Worm (Caenorhabditis elegans): ENCODE measurements around the gene acl-4.

Gene acl-4

DNA sequence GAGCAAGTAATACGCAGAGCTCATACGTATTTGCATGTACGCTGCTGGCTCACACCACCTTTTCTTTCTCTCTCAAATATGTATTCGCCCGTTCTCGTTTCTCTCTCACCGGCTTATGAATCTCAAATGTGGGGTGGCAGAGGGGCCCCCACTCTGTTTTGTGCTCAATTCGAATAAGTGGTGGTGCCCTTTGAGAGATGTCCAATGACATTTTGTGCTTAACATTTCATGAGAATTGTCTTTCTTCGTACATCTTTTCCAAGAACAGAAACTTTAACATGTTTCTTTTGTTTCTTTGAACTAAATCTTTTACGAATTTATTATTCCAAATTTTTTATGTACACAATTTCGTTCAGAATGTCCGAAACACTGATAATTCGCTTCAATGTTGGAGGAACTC lies 13.8 kb upstream of the acl-4 start, which contains the start of gene F49H12.3:
Gene F49H12.3 (plus strand): TSS at position 357 of the 400 bp plus-strand sequence.
- TF ChIP-seq ceh-27 (GFP tag; optimal IDR thresholded peaks at IDR 0.05) = no peak
- TF ChIP-seq Y79H2A.3 (GFP tag; conservative IDR thresholded peaks at IDR 0.05) = no peak

- TF ChIP-seq tbp1 (GFP tag; optimal IDR thresholded peaks at IDR 0.05) (no peak), tlf-1 (GFP tag; optimal IDR thresholded peaks at IDR 0.05) (no peak), snpc-1.3 (tag; optimal IDR thresholded peaks at IDR 0.05; ENCODE audit: insufficient read depth) (no peak), F39B2.1 (GFP tag; IDR thresholded peaks at IDR 0.05) (no peak), fkh-3 (tag; optimal IDR thresholded peaks at IDR 0.05) (no peak), lin-35 (GFP tag; optimal IDR thresholded peaks at IDR 0.05) (no peak)
Observed at ce11 chrX:2079536-2079935, 9.3 kb upstream of the acl-4 start, which contains the start of gene F49H12.4. F49H12.4 (plus strand) TSS chrX:2079836.

DNA sequence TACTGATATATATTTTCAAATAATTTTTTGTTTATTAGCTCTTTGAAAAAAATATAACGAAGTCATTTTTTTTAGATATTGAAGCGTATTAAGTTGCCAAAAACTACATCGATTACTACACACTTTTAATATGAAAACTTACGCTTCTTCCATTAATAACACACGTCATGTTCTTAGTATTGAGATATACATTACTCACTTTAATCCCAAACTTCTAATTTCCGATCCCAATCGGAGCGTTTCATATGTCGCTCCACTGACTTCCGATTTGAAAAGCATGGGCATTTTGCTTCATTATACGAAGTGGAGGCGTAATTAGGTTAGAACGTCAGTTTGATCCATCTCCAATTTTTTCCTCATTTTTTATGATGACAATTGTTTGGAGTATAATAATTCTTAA lies 8.6 kb upstream of the acl-4 start:
- TF ChIP-seq Y95B8A.8 (GFP tag; IDR thresholded peaks at IDR 0.05) (no peak), T07F8.4 (tag; optimal IDR thresholded peaks at IDR 0.05) (no peak), lsl-1 (GFP tag; optimal IDR thresholded peaks at IDR 0.05) (no peak), tbx-9 (tag; optimal IDR thresholded peaks at IDR 0.05; ENCODE audit: borderline replicate concordance) (no peak), madf-3 (GFP tag; IDR thresholded peaks at IDR 0.05) (no peak), rcor-1 (GFP tag; IDR thresholded peaks at IDR 0.05) (no peak), ceh-27 (GFP tag; optimal IDR thresholded peaks at IDR 0.05) (no peak), K12H6.12 (tag; optimal IDR thresholded peaks at IDR 0.05) (no peak), ztf-6 (GFP tag; IDR thresholded peaks at IDR 0.05) (no peak), lin-26 (GFP tag; IDR thresholded peaks at IDR 0.05) (no peak), ztf-28 (GFP tag; IDR thresholded peaks at IDR 0.05) (no peak), dox-1 (GFP tag; IDR thresholded peaks at IDR 0.05) (no peak), sea-2 (GFP tag; IDR thresholded peaks at IDR 0.05) (no peak), mel-28 (tag; optimal IDR thresholded peaks at IDR 0.05; ENCODE audit: borderline replicate concordance) (no peak), F23B12.7 (tag; optimal IDR thresholded peaks at IDR 0.05; ENCODE audit: insufficient read depth) (no peak)

ce11 chrX:2075169-2075568 lies 4.9 kb upstream of the acl-4 start:
- TF ChIP-seq D2030.7 (GFP tag; IDR thresholded peaks at IDR 0.05) (no peak), snpc-3.4 (tag; optimal IDR thresholded peaks at IDR 0.05) (no peak), nhr-120 (GFP tag; IDR thresholded peaks at IDR 0.05) (no peak), ztf-6 (GFP tag; IDR thresholded peaks at IDR 0.05) (no peak), lsl-1 (GFP tag; optimal IDR thresholded peaks at IDR 0.05) (no peak), ceh-27 (GFP tag; optimal IDR thresholded peaks at IDR 0.05) (no peak)

DNA sequence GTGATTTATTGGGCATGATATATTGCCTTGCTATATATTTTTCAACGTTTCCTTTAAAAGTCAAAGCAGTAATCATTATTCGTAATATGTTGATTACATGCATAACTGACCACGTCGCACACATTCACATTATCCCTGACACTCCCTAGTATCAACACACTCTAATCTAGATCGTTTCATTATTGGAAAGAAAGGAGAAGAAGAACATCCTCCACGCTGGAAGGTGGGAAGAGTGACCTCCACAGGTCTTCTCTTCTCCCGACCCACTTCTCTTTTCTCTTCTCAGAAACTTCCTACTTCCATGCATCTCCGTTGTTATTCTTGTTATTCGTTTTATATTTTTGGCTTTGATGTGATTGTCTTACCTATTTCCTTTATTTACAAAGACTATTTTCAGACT lies 3.8 kb upstream of the acl-4 start, which contains the start of gene txdc-12.2:
Gene txdc-12.2 (plus strand): TSS at position 396 of the 400 bp plus-strand sequence.
- no peak for TF ChIP-seq ceh-27 (GFP tag; optimal IDR thresholded peaks at IDR 0.05)
- no peak for TF ChIP-seq ztf-25 (GFP tag; IDR thresholded peaks at IDR 0.05)
- no peak for TF ChIP-seq tlf-1 (GFP tag; optimal IDR thresholded peaks at IDR 0.05)
- TF ChIP-seq Y79H2A.3 (GFP tag; conservative IDR thresholded peaks at IDR 0.05) = no peak
- TF ChIP-seq nfyb-1 (GFP tag; IDR thresholded peaks at IDR 0.05) = no peak
- TF ChIP-seq egl-18 (GFP tag; IDR thresholded peaks at IDR 0.05) = no peak
- no peak for TF ChIP-seq ztf-6 (GFP tag; IDR thresholded peaks at IDR 0.05)
- no peak for TF ChIP-seq zfh-2 (GFP tag; conservative IDR thresholded peaks at IDR 0.05)
- no peak for TF ChIP-seq gei-17 (GFP tag; optimal IDR thresholded peaks at IDR 0.05)
- TF ChIP-seq dox-1 (GFP tag; IDR thresholded peaks at IDR 0.05) = no peak
- TF ChIP-seq nhr-90 (tag; optimal IDR thresholded peaks at IDR 0.05) = no peak
- TF ChIP-seq rcor-1 (GFP tag; IDR thresholded peaks at IDR 0.05) = no peak
- TF ChIP-seq bed-2 (GFP tag; IDR thresholded peaks at IDR 0.05) = no peak
- no peak for TF ChIP-seq repo-1 (tag; optimal IDR thresholded peaks at IDR 0.05)
- no peak for TF ChIP-seq bed-1 (GFP tag; IDR thresholded peaks at IDR 0.05)

Data from whole organism, young adult.